Worm (Caenorhabditis elegans) whole organism, L4/young adult: ENCODE data around the gene T02H6.7.

ENCODE experiments used
- W03F9.2 ChIP-seq: fragments of 150-350 bp; optimal IDR thresholded peaks from 2 replicates; lab custom pipeline; 2014; ENCODE audit warnings: missing biosample characterization, missing genetic modification characterization
- dao-5 ChIP-seq: sonication (generic microtip); optimal IDR thresholded peaks from 2 replicates; lab custom pipeline; 2016; ENCODE audit warnings: missing genotype, missing genetic modification characterization, moderate library complexity, missing compliant biosample characterization
- him-1 ChIP-seq: sonication (generic microtip); optimal IDR thresholded peaks from 2 replicates; lab custom pipeline; 2016; ENCODE audit warnings: missing genotype, missing genetic modification reagents, missing genetic modification characterization, missing compliant biosample characterization

- TF ChIP-seq W03F9.2 (tag; lab: Kevin White, UChicago) (no peak), him-1 (tag; lab: Kevin White, UChicago) (no peak), dao-5 (tag; lab: Kevin White, UChicago) (no peak)
These were observed 11.4 kb upstream of the T02H6.7 start, which contains the start of gene sri-46 for ce11 chrII:671025-671424.
